Fruit fly (Drosophila melanogaster) whole organism, prepupa: Measurements from ENCODE around the gene CG16986.
A peak's percentile ranks its signal among the peaks of the same experiment; 100 is the strongest.

ENCODE experiments used
- CG10669 ChIP-seq: fragments of 200-800 bp; sonication (Bioruptor generic); optimal IDR thresholded peaks from 3 replicates; lab custom pipeline; 2018; ENCODE audit warnings: missing biosample characterization, mild to moderate bottlenecking, missing genetic modification characterization, moderate library complexity
- CG15336 ChIP-seq: fragments of 200-800 bp; sonication (Bioruptor generic); IDR thresholded peaks from 2 replicates; pipeline ENCODE4 v1.3.6; 2022; ENCODE audit warnings: missing biosample characterization, missing genetic modification characterization
- CG1621 ChIP-seq: fragments of 200-800 bp; sonication (Bioruptor generic); optimal IDR thresholded peaks from 3 replicates; lab custom pipeline; 2018; ENCODE audit warnings: missing biosample characterization, mild to moderate bottlenecking, missing genetic modification characterization
- CG16779 ChIP-seq: fragments of 200-800 bp; sonication (Bioruptor generic); optimal IDR thresholded peaks from 3 replicates; lab custom pipeline; 2017; ENCODE audit warnings: missing biosample characterization, mild to moderate bottlenecking, missing genetic modification characterization
- CG3032 ChIP-seq: fragments of 200-800 bp; optimal IDR thresholded peaks from 2 replicates; lab custom pipeline; 2019; ENCODE audit warnings: missing biosample characterization, mild to moderate bottlenecking, missing genetic modification characterization, moderate library complexity
- CG31627 ChIP-seq: fragments of 200-800 bp; sonication (Bioruptor generic); optimal IDR thresholded peaks from 3 replicates; lab custom pipeline; 2016; ENCODE audit warnings: missing biosample characterization, missing genetic modification characterization
- CG3919 ChIP-seq: fragments of 200-800 bp; sonication (Bioruptor generic); optimal IDR thresholded peaks from 3 replicates; lab custom pipeline; 2016; ENCODE audit warnings: missing biosample characterization, missing genetic modification characterization
- CG6276 ChIP-seq: fragments of 200-800 bp; sonication (Bioruptor generic); optimal IDR thresholded peaks from 2 replicates; lab custom pipeline; 2017; ENCODE audit warnings: missing biosample characterization, mild to moderate bottlenecking, missing genetic modification characterization
- CG6792 ChIP-seq: fragments of 200-800 bp; sonication (Bioruptor generic); optimal IDR thresholded peaks from 3 replicates; lab custom pipeline; 2016; ENCODE audit warnings: missing biosample characterization, missing genetic modification characterization
- CG6854 ChIP-seq: fragments of 200-800 bp; sonication (Bioruptor generic); optimal IDR thresholded peaks from 2 replicates; lab custom pipeline; 2017; ENCODE audit warnings: missing biosample characterization, mild to moderate bottlenecking, missing genetic modification characterization
- CG8119 ChIP-seq: fragments of 200-800 bp; sonication (Bioruptor generic); IDR thresholded peaks from 3 replicates; pipeline ENCODE4 v1.3.6; 2022; ENCODE audit warnings: missing biosample characterization, missing genetic modification characterization
- CG8319 ChIP-seq: fragments of 200-800 bp; sonication (Bioruptor generic); optimal IDR thresholded peaks from 3 replicates; lab custom pipeline; 2016; ENCODE audit warnings: missing biosample characterization, missing genetic modification characterization
- CG9139 ChIP-seq: fragments of 200-800 bp; sonication (Bioruptor generic); optimal IDR thresholded peaks from 3 replicates; lab custom pipeline; 2017; ENCODE audit warnings: missing biosample characterization, mild to moderate bottlenecking, missing genetic modification characterization
- Eip75B ChIP-seq: fragments of 200-800 bp; sonication (Bioruptor generic); optimal IDR thresholded peaks from 3 replicates; lab custom pipeline; 2016; ENCODE audit warnings: missing biosample characterization, missing genetic modification characterization
- Ets21C ChIP-seq: fragments of 200-800 bp; sonication (Bioruptor generic); optimal IDR thresholded peaks from 3 replicates; lab custom pipeline; 2016; ENCODE audit warnings: missing biosample characterization, missing genetic modification characterization
- Gug ChIP-seq: fragments of 200-800 bp; sonication (Bioruptor generic); IDR thresholded peaks from 2 replicates; pipeline ENCODE4 v1.3.6; 2022; ENCODE audit warnings: missing biosample characterization, missing genetic modification characterization
- Hr4 ChIP-seq: fragments of 200-800 bp; sonication (Bioruptor generic); optimal IDR thresholded peaks from 3 replicates; lab custom pipeline; 2016; ENCODE audit warnings: missing biosample characterization, missing genetic modification characterization
- Lpt ChIP-seq: fragments of 200-800 bp; sonication (Bioruptor generic); optimal IDR thresholded peaks from 3 replicates; lab custom pipeline; 2016; ENCODE audit warnings: missing biosample characterization, missing genetic modification characterization
- Met ChIP-seq: fragments of 200-800 bp; sonication (Bioruptor generic); optimal IDR thresholded peaks from 3 replicates; lab custom pipeline; 2016; ENCODE audit warnings: missing biosample characterization, missing genetic modification characterization
- Sox14 ChIP-seq: fragments of 200-800 bp; sonication (Bioruptor generic); optimal IDR thresholded peaks from 3 replicates; lab custom pipeline; 2016; ENCODE audit warnings: missing biosample characterization, missing genetic modification characterization
- dac ChIP-seq: fragments of 200-800 bp; sonication (Bioruptor generic); optimal IDR thresholded peaks from 2 replicates; lab custom pipeline; 2017; ENCODE audit warnings: missing biosample characterization, mild to moderate bottlenecking, missing genetic modification characterization
- dsx ChIP-seq: fragments of 200-800 bp; optimal IDR thresholded peaks from 3 replicates; lab custom pipeline; 2019; ENCODE audit warnings: missing biosample characterization, mild to moderate bottlenecking, missing genetic modification characterization, moderate library complexity; ENCODE audit not compliant: poor library complexity, severe bottlenecking
- eg ChIP-seq: fragments of 200-800 bp; sonication (Bioruptor generic); IDR thresholded peaks from 3 replicates; pipeline ENCODE4 v1.3.6; 2022; ENCODE audit warnings: missing biosample characterization, missing genetic modification characterization
- esn ChIP-seq: fragments of 200-800 bp; sonication (Bioruptor generic); optimal IDR thresholded peaks from 2 replicates; lab custom pipeline; 2016; ENCODE audit warnings: missing biosample characterization, mild to moderate bottlenecking, missing genetic modification characterization, moderate library complexity
- fd59A ChIP-seq: fragments of 200-800 bp; sonication (Bioruptor generic); optimal IDR thresholded peaks from 2 replicates; lab custom pipeline; 2017; ENCODE audit warnings: missing biosample characterization, mild to moderate bottlenecking, missing genetic modification characterization, missing genetic modification reagents
- fkh ChIP-seq: fragments of 200-800 bp; sonication (Bioruptor generic); optimal IDR thresholded peaks from 3 replicates; lab custom pipeline; 2017; ENCODE audit warnings: missing biosample characterization, mild to moderate bottlenecking, missing genetic modification characterization, moderate library complexity
- lz ChIP-seq: fragments of 200-800 bp; sonication (Bioruptor generic); optimal IDR thresholded peaks from 3 replicates; lab custom pipeline; 2016; ENCODE audit warnings: missing biosample characterization, missing genetic modification characterization
- pdm3 ChIP-seq: fragments of 200-800 bp; sonication (Bioruptor generic); optimal IDR thresholded peaks from 3 replicates; lab custom pipeline; 2016; ENCODE audit warnings: missing biosample characterization, missing genetic modification characterization
- spab ChIP-seq: fragments of 200-800 bp; sonication (Bioruptor generic); optimal IDR thresholded peaks from 2 replicates; lab custom pipeline; 2017; ENCODE audit warnings: missing biosample characterization, mild to moderate bottlenecking, missing genetic modification characterization, missing genetic modification reagents
- svp ChIP-seq: fragments of 200-800 bp; sonication (Bioruptor generic); peaks from one replicate; lab custom pipeline; 2016; ENCODE audit warnings: missing biosample characterization, missing genetic modification characterization
- vri ChIP-seq: fragments of 200-800 bp; sonication (Bioruptor generic); optimal IDR thresholded peaks from 3 replicates; lab custom pipeline; 2016; ENCODE audit warnings: missing biosample characterization, mild to moderate bottlenecking, missing genetic modification characterization

Gene CG16986

DNA sequence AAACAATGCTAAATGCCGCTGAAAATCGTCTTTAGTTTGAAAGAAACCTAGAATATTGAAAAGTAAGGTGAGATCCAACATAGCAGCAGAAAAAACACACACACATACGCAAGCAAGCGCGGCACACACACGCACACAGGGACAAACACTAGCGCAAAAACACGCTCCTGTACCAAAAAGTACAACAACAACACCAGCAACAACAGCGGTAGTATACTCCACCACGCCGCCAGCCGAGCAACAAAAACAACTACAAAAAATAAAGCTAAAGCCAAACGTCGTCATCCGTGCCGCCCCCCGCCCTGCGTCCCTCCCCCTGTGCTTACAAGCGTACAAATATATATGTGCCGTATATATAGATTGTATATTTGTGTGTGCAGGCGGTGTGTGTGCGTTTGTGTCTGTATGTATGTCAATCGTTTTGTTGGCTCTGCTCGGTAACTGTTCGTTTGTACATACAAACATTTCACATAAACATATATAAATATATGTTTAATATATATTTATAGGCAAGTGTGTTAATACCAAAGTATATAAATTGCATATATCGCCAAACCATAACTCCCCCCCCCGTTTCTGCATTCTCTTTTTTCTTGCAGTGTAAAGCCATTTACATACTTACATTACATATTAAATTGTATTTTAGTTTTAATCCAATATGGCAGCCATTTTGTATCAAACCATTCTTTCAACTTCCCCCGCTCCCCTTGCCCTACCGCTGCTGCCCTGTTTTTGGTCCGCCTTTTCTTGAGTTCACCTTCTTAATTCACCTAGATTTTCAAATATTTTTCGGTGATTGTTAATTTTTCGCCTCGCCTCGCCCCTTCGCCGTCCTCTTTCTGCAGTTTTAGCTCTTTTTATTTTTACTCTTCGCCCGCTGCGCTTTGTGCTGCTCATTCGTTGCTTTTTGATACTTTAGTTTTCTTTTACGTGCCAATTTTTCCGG is 36.2 kb downstream of the CG16986 start (continued):
- TF ChIP-seq Gug (GFP tag; lab: Robert Waterston, UW) (peak; percentile 27; the same call in 1 of the 2 replicates), fd59A (GFP tag; lab: Kevin White, UChicago) (no peak), CG1621 (no peak), CG16779 (tag; lab: Kevin White, UChicago) (no peak), CG31627 (GFP tag; lab: Kevin White, UChicago) (peak; percentile 12), dac (GFP tag; lab: Kevin White, UChicago) (peak; percentile 1), Lpt (peak; percentile 52), CG3919 (peak; percentile 77), CG6792 (GFP tag; lab: Kevin White, UChicago) (peak; percentile 2), CG9139 (GFP tag; lab: Kevin White, UChicago) (peak; percentile 38), CG15336 (GFP tag; lab: Robert Waterston, UW) (peak; percentile 72), lz (GFP tag; lab: Kevin White, UChicago) (no peak), dsx (GFP tag; lab: Kevin White, UChicago) (peak; percentile 15), pdm3 (GFP tag; lab: Kevin White, UChicago) (peak; percentile 41), Eip75B (GFP tag; lab: Kevin White, UChicago) (no peak), eg (peak; percentile 85), CG8119 (peak; percentile 77), esn (GFP tag; lab: Kevin White, UChicago) (peak; percentile 28), CG3032 (tag; lab: Kevin White, UChicago) (peak; percentile 47), Ets21C (GFP tag; lab: Kevin White, UChicago) (no peak)
- TF ChIP-seq, all 60 proteins: peak for 38

DNA sequence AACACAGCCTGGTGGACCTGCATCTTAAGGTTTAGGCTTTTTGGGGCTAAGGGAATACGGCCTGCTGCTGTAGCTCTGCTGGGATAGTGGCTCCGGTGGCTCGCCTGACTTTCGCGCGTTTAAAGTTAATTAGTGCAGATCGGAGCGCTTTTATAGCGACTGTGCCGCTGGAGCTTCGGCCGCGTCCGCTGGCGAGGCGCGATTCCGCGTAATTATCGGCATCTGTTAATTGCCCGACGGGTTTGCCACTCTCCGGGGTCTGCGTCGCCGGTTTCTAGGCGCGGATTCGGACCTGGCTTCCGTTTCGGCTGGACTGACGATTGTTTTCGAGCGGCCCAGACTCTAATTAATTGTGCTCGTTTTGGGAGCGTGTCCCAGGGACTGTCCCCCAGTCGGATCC is 43.2 kb downstream of the CG16986 start, which contains the start of gene CG14949:
Gene CG14949, minus strand, starts transcription at position 101 of the 400 bp plus-strand sequence.
- TF ChIP-seq Lpt: no peak
- no peak for TF ChIP-seq eg
- TF ChIP-seq pdm3 (GFP tag; lab: Kevin White, UChicago): no peak
- no peak for TF ChIP-seq spab (GFP tag; lab: Kevin White, UChicago)
- TF ChIP-seq esn (GFP tag; lab: Kevin White, UChicago): no peak
- TF ChIP-seq, all 60 proteins: peak for 0

DNA sequence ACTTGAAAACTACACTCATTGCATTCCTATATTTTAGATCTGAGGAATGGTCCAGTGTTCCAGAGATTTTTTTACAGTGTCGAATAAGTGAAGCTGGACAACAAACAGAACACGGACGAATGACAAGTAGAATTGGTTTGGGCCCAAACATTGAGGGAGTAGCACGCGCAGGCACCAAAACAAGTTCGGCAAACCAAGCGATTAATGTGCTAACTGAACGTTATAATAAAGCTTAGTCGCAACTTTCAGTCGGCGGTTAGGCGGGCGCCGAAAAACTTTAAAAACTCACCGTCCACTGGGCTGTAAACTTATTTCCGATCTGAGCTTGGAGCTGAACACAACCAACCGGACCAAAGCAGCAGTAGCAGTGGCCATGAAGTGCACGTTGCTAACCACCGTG is 44.9 kb downstream of the CG16986 start, which contains the start of gene CG1143:
Gene CG1143, plus strand, starts transcription at position 301 of the 400 bp plus-strand sequence.
- TF ChIP-seq dac (GFP tag; lab: Kevin White, UChicago) (no peak), svp (GFP tag; lab: Kevin White, UChicago) (no peak), CG6792 (GFP tag; lab: Kevin White, UChicago) (no peak), CG6276 (GFP tag; lab: Kevin White, UChicago) (no peak), fd59A (GFP tag; lab: Kevin White, UChicago) (no peak), Sox14 (no peak), Met (GFP tag; lab: Kevin White, UChicago) (no peak), dsx (GFP tag; lab: Kevin White, UChicago) (no peak), CG6854 (GFP tag; lab: Kevin White, UChicago) (no peak), CG10669 (GFP tag; lab: Kevin White, UChicago) (no peak), esn (GFP tag; lab: Kevin White, UChicago) (no peak)

DNA sequence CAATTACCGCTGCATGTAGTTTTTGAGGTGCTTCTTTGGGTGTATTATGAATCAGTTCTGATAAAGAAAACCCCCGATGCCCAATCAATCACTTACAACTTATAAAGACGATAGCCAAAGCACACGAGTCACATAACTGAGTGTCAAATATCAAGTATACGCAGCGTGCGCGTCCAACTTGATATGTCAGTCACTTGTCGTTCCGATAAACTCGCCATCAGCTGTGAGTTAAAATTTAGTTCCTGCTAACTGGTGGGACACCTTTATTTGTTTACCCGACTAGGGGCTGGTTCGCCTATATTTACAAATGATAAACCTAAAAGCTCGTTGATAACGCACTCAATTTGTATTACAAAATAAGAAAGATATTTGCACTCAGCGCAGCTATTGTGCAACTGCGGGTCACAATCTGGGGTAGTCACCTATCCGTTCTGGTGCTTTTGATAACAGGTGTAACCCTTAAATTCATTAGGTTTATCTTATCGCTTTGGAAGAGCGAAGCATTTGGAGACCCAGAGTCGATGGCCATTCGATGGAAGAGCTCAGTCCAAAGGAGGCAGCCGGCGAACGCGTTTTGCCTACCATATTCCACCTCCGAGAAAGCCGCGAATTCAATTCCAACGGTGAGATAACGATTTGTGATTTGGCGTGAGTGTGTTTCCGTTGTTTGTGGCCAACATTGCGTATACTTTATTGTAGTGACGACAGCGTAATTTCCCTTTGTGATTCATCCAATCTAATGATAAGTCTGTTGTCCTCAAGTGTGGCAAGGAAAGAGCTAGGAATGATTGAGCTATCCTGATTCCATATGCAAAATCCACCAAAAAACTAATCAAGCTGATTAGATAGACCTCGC is 47.6 kb downstream of the CG16986 start, which contains the start of gene CG1246:
Gene CG1246, plus strand, starts transcription at position 526 of the 856 bp plus-strand sequence.
- no peak for TF ChIP-seq Hr4 (GFP tag; lab: Kevin White, UChicago)
- TF ChIP-seq fkh (GFP tag; lab: Kevin White, UChicago): peak; percentile 70
- peak; percentile 96 for TF ChIP-seq vri (GFP tag; lab: Kevin White, UChicago)
- TF ChIP-seq CG9139 (GFP tag; lab: Kevin White, UChicago): no peak
- no peak for TF ChIP-seq fd59A (GFP tag; lab: Kevin White, UChicago)
- TF ChIP-seq CG8319 (GFP tag; lab: Kevin White, UChicago): no peak
